Worm (Caenorhabditis elegans) whole organism, young adult: ENCODE results near the gene clc-9.

Experiments used
- attf-3 ChIP-seq: fragments of 200-800 bp; sonication (Bioruptor generic); conservative IDR thresholded peaks from 2 replicates; pipeline ENCODE4 v1.3.6; 2022; ENCODE audit warnings: missing genetic modification reagents, missing genetic modification characterization, missing compliant biosample characterization
- chd-7 ChIP-seq: sonication (generic microtip); optimal IDR thresholded peaks from 2 replicates; lab custom pipeline; 2016; ENCODE audit warnings: mild to moderate bottlenecking, missing genetic modification characterization, moderate library complexity, missing compliant biosample characterization
- ekl-4 ChIP-seq: fragments of 200-800 bp; sonication (Bioruptor generic); IDR thresholded peaks from 2 replicates; pipeline ENCODE4 v1.3.6; 2022; ENCODE audit warnings: missing genetic modification reagents, missing genetic modification characterization, missing compliant biosample characterization
- him-1 ChIP-seq: sonication (generic microtip); optimal IDR thresholded peaks from 2 replicates; lab custom pipeline; 2016; ENCODE audit warnings: missing genotype, missing genetic modification reagents, missing genetic modification characterization, missing compliant biosample characterization
- madf-10 ChIP-seq: sonication (generic microtip); optimal IDR thresholded peaks from 2 replicates; lab custom pipeline; 2016; ENCODE audit warnings: mild to moderate bottlenecking, missing genetic modification characterization, missing compliant biosample characterization
- madf-3 ChIP-seq: fragments of 200-800 bp; sonication (Bioruptor generic); IDR thresholded peaks from 2 replicates; pipeline ENCODE4 v1.3.6; 2022; ENCODE audit warnings: missing genetic modification reagents, missing genetic modification characterization, missing compliant biosample characterization
- nfya-2 ChIP-seq: fragments of 200-800 bp; sonication (Bioruptor generic); IDR thresholded peaks from 2 replicates; pipeline ENCODE4 v1.3.6; 2022; ENCODE audit warnings: missing genetic modification reagents, missing genetic modification characterization, missing compliant biosample characterization
- nhr-90 ChIP-seq: sonication (generic microtip); optimal IDR thresholded peaks from 2 replicates; lab custom pipeline; 2016; ENCODE audit warnings: missing genotype, mild to moderate bottlenecking, missing genetic modification characterization, missing compliant biosample characterization
- pha-4 ChIP-seq: fragments of 150-350 bp; sonication (generic microtip); optimal IDR thresholded peaks from 2 replicates; lab custom pipeline; 2014; ENCODE audit warnings: missing biosample characterization, missing genetic modification reagents, missing genetic modification characterization
- snpc-4 ChIP-seq, 5 experiments: fragments of 150-350 bp in 1 of 5; sonication (generic microtip) in 4 of 5; optimal IDR thresholded peaks; 2 replicates each; lab custom pipeline; 2014 to 2018; ENCODE audit warnings: missing genetic modification characterization in 5 of 5, missing biosample characterization in 3 of 5, antibody characterized with exemption in 2 of 5, mild to moderate bottlenecking in 2 of 5, missing compliant biosample characterization in 2 of 5, missing genotype in 2 of 5, moderate library complexity in 2 of 5, missing genetic modification reagents in 1 of 5
- unc-130 ChIP-seq: sonication (generic microtip); optimal IDR thresholded peaks from 2 replicates; lab custom pipeline; 2016; ENCODE audit warnings: missing genetic modification reagents, missing genetic modification characterization, missing compliant biosample characterization

DNA sequence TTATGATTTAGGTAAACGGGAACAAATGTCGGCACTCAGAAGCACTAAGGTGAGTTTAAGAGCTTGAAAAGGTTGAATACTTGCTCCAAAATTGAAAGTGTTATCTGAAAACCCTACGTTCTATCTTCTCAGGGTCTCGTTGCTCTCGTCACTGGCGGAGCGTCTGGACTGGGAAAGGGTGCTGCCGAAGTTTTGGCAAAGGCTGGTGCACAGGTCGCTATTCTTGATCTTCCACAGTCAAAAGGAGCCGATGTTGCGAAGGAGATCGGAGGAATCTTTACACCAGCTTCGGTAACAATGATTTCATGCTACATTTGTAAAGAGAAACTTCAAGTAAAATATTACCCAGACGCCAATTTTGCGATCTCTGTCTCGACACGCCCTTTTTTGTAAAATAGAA, 18.5 kb downstream of the clc-9 start, which contains the start of gene ard-1:
- no peak for TF ChIP-seq attf-3 (GFP tag; lab: Robert Waterston, UW)
- 0 out of 2 replicates have a peak, but pooled peaks have one; percentile 32 for TF ChIP-seq madf-3 (GFP tag; lab: Robert Waterston, UW)
- TF ChIP-seq nhr-90, result no peak
- TF ChIP-seq pha-4 (tag; lab: Kevin White, UChicago), result no peak
- TF ChIP-seq madf-10 (tag; lab: Kevin White, UChicago), result no peak
- no peak for TF ChIP-seq unc-130 (GFP tag; lab: Kevin White, UChicago)
- no peak for TF ChIP-seq snpc-4 (GFP tag; optimal IDR thresholded peaks at IDR 0.05; lab: Kevin White, UChicago)
- TF ChIP-seq snpc-4 (tag; optimal IDR thresholded peaks at IDR 0.05; lab: Kevin White, UChicago), result no peak
- no peak for TF ChIP-seq chd-7
- no peak for TF ChIP-seq ekl-4 (GFP tag; lab: Robert Waterston, UW)
- TF ChIP-seq nfya-2 (GFP tag; lab: Robert Waterston, UW), result no peak
- TF ChIP-seq him-1, result no peak
